Worm (Caenorhabditis elegans) whole organism, L4/young adult: ENCODE measurements around the gene C17B7.5.

Experiments
- W03F9.2 ChIP-seq: fragments of 150-350 bp; optimal IDR thresholded peaks from 2 replicates; lab custom pipeline; 2014; ENCODE audit warnings: missing biosample characterization, missing genetic modification characterization
- dao-5 ChIP-seq: sonication (generic microtip); optimal IDR thresholded peaks from 2 replicates; lab custom pipeline; 2016; ENCODE audit warnings: missing genotype, missing genetic modification characterization, moderate library complexity, missing compliant biosample characterization
- him-1 ChIP-seq: sonication (generic microtip); optimal IDR thresholded peaks from 2 replicates; lab custom pipeline; 2016; ENCODE audit warnings: missing genotype, missing genetic modification reagents, missing genetic modification characterization, missing compliant biosample characterization

C17B7.5 gene

DNA sequence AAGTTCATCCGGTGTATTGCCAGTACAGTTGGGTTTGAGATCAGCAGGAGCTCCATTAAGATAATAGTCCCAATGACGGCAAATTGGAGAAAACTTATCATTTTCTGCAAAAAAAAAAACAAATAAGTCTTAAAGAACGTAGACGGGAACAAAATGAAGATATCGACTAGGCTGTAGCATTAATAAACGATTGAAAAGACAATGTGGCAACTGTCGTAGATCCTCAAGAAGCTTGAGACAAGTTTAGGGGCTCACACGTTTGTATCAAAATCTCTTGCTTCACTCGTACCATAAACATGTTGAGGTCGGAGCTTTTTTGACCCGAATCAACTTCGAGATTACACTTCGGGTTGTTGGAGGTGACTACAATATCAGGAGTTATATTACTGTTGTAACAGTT is 13.4 kb upstream of the C17B7.5 start, which contains the start of gene F35F10.14:
F35F10.14 (minus strand) TSS at position 101 of the 400 bp plus-strand sequence.
- TF ChIP-seq him-1, result no peak
- TF ChIP-seq W03F9.2, result no peak
- TF ChIP-seq dao-5 (tag; lab: Kevin White, UChicago), result no peak

DNA sequence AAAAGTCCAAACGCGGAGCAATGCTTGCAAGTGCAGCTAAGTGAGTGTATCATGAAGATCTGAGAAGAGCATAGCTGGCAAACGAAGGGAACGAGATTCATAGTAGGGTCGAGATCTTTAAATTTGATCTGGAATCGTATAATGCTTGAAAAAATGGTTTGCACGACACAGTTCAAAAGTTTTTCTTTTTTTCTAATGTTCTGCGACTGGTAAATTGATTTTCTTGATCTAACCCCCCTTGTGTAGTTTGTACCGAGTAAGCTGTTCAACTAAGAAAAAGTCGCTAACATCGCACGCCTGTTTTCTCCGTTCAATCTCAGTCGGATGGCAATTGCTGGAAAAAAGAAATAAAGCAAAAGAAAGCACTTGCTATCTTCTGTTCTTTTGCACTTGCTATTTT is 13.0 kb upstream of the C17B7.5 start, which contains the start of gene C17B7.14:
C17B7.14 (minus strand) TSS at position 101 of the 400 bp plus-strand sequence.
- TF ChIP-seq dao-5 (tag; lab: Kevin White, UChicago) (no peak), W03F9.2 (no peak)

DNA sequence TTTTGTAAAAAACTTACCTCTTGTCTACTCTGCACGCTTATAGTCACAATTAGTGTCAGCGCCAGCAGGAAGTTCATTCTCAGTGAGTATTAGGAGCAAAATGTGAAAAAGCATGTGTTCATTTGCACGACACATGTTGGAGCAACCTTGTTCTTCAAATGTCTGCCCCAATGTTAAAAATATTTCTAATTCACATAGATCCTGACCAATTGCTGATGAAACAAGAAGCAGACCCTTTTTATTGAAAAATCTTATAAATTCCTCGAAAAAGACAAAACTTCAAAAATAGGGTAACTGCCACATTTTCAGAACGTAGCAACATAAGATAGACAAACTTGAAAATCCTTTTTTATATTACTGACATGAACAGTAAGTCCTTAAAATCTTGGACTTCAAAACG is 9.3 kb upstream of the C17B7.5 start, which contains the start of gene C17B7.8:
C17B7.8 (minus strand) TSS at position 101 of the 400 bp plus-strand sequence.
- no peak for TF ChIP-seq W03F9.2
- no peak for TF ChIP-seq dao-5 (tag; lab: Kevin White, UChicago)
- no peak for TF ChIP-seq him-1

DNA sequence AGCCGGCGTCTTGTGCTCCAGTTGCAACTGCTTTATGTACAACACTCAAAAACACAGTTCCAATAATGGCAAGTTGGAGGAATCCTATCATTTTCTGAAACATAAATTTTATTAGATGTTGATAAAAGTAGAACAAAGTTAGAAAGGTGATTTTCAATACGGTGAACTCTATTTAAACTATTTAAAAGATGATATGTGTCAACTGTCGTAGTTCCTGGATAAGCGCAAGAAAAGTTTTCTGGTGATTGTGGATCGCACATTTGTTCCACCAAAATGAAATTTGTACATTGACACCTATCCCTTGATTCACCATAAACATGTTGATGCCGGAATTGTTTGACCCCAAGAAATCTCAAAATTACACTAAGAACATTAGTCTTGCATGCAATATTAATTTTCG is 1.4 kb upstream of the C17B7.5 start, which contains the start of gene C17B7.9:
C17B7.9 (minus strand) TSS at position 101 of the 400 bp plus-strand sequence.
- TF ChIP-seq W03F9.2, result no peak
- no peak for TF ChIP-seq him-1
- TF ChIP-seq dao-5 (tag; lab: Kevin White, UChicago), result no peak

DNA sequence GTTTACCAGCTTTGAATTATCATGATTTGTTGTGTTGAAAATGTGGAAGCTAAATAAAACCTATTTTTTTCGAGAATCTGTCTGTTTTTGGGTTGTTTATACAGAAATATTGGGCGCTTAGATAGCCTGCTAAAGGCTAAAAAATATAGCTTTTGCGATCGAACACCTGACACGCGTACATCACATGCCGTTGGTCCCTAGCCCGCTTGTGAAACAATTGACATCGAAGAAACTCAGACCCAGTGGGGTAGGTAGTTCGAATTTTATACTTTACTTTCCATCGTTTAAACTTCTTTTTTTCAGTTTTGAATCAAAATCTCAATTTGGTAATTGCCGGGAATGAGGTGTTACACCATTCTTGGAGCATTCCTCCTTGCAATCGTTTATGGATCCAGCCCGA is 5.6 kb downstream of the C17B7.5 start, which contains the start of gene C17B7.4:
C17B7.4 (plus strand) TSS at position 301 of the 400 bp plus-strand sequence.
- no peak for TF ChIP-seq W03F9.2
- TF ChIP-seq him-1, result no peak
- TF ChIP-seq dao-5 (tag; lab: Kevin White, UChicago), result no peak

DNA sequence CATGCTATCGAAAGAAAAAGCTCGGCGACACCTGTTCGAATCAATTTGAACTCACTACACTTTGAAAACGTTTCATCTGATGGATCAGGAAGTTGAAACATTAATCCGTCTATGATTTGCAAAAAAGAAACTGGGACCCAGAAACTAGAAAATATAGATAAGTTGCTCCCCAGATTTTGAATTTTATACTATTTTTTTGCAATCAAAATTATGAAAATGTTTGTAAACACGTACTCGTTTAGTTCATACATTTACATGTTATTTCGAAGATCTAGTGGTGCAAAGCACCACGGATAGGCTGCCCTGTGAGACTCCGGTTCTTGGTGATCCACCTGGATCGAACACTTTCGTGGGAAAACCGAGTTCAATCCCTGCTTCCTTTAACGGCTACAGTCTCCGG is 8.5 kb downstream of the C17B7.5 start, which contains the start of gene C17B7.10:
C17B7.10 (minus strand) TSS at position 101 of the 400 bp plus-strand sequence.
- no peak for TF ChIP-seq him-1
- TF ChIP-seq W03F9.2, result no peak
- TF ChIP-seq dao-5 (tag; lab: Kevin White, UChicago), result no peak

DNA sequence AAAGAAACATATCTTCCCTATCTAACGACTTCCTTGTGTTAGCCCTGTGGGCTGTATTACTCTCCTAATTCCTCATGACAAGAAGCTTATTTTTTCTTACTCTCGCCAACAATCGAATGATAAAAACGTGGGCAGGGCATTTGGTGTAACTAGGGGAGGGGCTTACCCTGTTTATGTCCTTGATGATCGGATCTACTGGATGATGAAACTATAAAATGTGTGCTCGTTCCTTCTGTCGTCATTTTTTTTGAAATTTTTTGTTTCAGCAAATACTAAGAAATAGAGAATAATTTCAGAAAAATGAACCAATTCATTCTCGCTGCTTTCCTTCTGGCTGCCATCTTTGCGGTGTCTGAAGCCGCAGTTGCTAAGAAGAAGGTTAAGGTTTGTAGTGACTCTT is 9.1 kb downstream of the C17B7.5 start, which contains the start of gene C17B7.3:
C17B7.3 (plus strand) TSS at position 301 of the 400 bp plus-strand sequence.
- TF ChIP-seq him-1 (no peak), dao-5 (tag; lab: Kevin White, UChicago) (no peak), W03F9.2 (no peak)

DNA sequence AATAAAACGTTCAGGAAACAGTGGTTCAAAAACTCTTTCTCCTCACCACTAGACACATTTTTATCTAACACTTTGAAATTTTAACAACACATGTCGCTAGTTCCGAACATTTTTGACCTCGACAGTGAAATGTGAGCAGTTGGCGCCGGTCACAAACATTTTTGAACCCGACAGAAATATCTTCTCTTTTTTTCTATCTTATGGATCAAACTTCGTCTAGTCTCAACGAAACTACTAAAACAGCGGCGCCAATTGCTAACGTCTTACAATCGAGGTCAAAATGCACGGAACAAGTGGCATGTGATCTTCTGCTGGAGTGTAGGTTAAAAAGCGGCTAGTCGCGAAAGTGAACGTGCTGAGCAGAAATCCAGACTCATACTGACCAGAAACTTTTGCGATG is 10.6 kb downstream of the C17B7.5 start:
- TF ChIP-seq him-1, result no peak
- TF ChIP-seq W03F9.2, result no peak
- TF ChIP-seq dao-5 (tag; lab: Kevin White, UChicago), result no peak

DNA sequence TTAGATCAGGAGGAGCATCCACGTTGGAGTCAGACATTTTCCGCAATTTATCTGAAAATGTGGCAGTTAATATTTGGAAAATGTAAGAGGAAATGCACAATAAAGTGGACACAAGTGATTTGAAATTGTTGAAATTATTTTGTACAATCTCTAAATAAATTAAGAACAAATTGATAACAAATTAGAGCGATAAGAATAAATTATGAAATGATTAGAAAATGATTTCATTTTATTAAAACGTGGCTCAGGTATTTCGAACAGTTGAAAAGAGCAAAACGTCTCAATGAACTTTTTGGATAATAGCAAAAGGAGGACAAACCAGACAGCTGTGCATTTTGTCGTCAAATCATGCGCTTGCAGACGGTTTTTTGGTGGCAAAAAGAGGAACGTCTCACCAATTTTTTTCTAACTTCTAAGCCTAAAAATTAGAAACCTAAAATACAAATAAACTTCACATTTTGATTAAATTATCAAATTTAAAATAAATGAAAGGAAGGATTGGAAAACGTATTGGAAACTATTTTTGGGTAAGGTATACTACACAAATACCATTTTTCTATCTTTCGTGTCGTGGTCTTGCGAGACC is 13.1 kb downstream of the C17B7.5 start, which contains the start of gene fbxa-65:
fbxa-65 (minus strand) TSS at position 51 of the 586 bp plus-strand sequence.
- no peak for TF ChIP-seq him-1
- no peak for TF ChIP-seq W03F9.2
- no peak for TF ChIP-seq dao-5 (tag; lab: Kevin White, UChicago)

DNA sequence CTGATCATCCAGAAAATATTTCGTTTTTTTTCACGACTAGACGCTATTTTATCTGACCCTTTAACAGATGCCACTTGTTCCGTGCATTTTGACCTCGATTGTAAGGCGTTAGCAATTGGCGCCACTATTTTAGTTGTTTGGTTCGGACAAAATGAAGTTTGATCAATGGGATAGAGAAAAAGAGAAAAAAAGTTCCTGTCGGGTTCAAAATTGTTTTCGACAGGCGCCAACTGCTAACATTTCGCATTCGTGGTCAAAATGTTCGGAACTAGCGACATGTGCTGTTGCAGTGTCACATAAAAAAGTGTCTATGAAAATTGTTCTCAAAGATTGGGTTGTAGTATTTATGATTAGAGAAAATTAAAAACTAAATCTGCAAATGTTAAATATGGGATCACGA is 14.1 kb downstream of the C17B7.5 start:
- no peak for TF ChIP-seq dao-5 (tag; lab: Kevin White, UChicago)
- TF ChIP-seq W03F9.2, result no peak
- TF ChIP-seq him-1, result no peak

DNA sequence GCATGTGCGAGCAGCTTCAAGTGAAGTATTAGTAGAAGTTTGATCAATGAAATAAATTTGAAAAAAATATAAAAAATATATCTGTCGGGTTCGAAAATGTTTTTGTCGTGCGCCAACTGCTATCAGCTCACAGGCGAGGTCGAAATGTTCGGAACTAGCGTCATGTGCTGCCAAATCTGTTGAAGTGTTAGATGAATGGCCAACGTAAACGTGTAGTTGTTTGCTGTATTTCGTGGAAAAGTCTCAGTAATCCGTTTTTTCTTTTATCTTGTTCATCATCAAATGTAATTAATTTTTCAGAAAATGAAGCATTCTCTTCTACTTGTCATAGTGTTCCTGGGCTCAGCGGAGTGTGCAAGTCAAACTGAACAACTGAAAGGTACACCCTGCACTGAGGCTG is 16.4 kb downstream of the C17B7.5 start, which contains the start of gene C17B7.15:
C17B7.15 (plus strand) TSS at position 301 of the 400 bp plus-strand sequence.
- TF ChIP-seq W03F9.2 (no peak), him-1 (no peak), dao-5 (tag; lab: Kevin White, UChicago) (no peak)

DNA sequence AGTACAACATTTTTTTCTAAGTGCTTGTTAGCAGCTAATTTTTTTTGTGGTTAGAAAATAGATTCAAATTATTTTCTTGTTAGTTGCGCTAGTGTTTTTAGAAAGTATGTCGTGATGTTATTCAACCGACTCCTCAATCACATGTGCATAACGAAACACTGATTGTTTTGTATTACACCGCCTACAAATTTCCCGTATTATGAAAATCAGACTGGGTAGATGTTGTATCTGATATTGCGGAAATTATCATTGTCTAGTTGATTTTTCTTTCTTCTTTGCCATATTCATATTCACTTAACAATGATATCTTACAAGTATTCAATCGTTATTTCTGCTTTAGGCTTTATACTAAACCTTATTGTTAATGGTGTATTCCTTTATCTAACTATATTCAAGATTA is 17.8 kb downstream of the C17B7.5 start, which contains the start of gene str-63:
str-63 (plus strand) TSS at position 301 of the 400 bp plus-strand sequence.
- no peak for TF ChIP-seq W03F9.2
- TF ChIP-seq him-1, result no peak
- TF ChIP-seq dao-5 (tag; lab: Kevin White, UChicago), result no peak

DNA sequence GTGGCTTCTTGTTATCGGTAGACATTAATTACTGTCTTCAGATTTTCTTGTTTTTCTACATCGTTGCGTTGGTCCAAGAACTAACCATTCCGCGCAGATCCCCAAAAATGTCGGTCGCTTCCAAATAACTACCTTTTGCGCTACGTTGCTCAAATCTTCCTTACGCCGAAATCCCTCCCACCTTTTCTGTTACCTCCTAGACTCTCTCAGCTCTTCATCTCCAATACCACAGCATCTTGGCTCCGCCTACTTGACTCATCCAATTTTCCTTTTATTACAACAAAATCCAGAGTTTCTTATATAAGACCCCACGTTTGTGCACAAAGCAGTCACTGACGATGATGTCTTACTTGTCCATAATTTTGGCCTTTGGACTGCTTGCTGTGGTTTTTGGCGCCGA is 19.5 kb downstream of the C17B7.5 start, which contains the start of gene C17B7.12:
C17B7.12 (plus strand) TSS at position 301 of the 400 bp plus-strand sequence.
- TF ChIP-seq dao-5 (tag; lab: Kevin White, UChicago), result no peak
- no peak for TF ChIP-seq him-1
- TF ChIP-seq W03F9.2, result no peak

DNA sequence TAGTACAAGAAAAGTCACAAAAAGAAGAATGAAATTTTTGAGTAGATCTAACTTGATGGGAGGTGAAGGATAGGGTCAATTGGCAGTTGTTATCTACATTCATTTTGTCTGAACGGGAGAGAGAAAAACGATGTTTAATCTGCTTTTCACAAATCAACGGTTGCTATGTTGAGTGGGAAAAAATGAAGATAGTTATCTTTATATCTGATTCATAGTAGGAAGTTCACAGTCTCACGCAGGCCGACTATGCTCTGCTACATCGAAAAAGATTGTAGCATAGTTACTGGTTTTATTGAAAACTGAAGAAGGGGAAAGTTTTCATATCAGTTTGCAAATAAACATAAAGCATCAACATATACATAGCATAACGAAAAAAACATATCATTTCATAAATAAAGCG is 22.1 kb downstream of the C17B7.5 start:
- TF ChIP-seq dao-5 (tag; lab: Kevin White, UChicago), result no peak
- no peak for TF ChIP-seq him-1
- no peak for TF ChIP-seq W03F9.2

DNA sequence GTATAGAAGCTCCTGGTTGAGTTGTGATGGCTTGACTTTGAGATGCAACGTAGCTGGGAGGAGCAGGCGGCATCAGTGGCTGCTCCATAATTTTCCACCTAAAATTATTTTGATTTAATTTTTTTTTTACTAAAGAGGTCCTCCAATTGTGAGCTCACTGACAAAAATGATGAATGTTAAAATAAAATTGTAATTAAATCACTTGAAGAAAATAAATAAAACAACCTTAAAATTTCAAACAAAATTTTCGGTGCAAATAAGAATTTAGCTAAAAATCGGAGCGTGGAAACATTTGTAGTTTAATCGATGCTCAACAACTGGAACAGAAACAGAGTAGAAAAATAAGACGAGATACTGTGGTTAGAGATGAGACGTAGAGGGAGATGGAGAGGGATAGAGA is 23.7 kb downstream of the C17B7.5 start, which contains the start of gene scrm-3:
scrm-3 (minus strand) TSS at position 101 of the 400 bp plus-strand sequence.
- TF ChIP-seq dao-5 (tag; lab: Kevin White, UChicago) (no peak), W03F9.2 (no peak), him-1 (no peak)
